Worm (Caenorhabditis elegans): Measurements from ENCODE around the gene F54C8.7.
"Not testable (repeated sequence)": the region's sequence is repeated elsewhere in the genome, so short reads cannot be mapped to it uniquely, and the experiment has no call there.

The F54C8.7 gene

DNA sequence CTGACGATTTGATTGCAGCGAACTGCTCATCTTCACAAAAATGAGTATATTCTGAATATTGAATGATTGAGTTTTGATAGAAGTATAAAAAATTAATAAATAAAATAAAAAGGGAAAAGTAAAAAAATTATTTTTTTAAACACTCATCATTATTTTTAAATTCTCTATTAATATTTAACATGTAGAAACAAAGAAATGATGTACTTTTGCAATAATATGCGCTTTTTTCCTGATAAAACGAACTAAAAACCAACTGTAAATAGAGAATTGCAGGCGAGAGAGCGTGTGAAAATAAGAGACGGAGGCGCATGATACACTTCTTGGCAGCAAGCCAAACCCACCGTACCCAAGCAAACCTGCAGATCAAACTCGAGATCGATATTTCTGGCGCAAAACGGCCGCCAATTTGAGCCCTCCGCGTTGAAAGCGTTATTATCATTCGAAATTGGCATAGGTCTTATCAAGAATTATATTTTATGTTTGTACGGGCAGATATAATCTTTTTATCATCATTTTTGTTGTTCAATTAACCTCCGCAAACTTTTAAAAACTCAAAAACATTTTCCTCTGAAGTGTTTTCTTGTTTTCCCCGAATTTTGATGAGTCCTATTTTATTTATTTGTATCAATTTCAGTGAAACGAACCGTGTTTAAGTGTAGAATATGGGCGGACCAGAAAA lies 2.3 kb upstream of the F54C8.7 start, which contains the start of the genes rheb-1 and spk-1:
Gene rheb-1 (minus strand): TSS at position 51 of the 679 bp plus-strand sequence.
Gene spk-1 (plus strand): TSS at position 629 of the 679 bp plus-strand sequence.
- TF ChIP-seq W03F9.2 (tag; optimal IDR thresholded peaks at IDR 0.05) (peak; percentile 94), dao-5 (tag; optimal IDR thresholded peaks at IDR 0.05) (no peak), him-1 (tag; optimal IDR thresholded peaks at IDR 0.05) (peak; percentile 8)

DNA sequence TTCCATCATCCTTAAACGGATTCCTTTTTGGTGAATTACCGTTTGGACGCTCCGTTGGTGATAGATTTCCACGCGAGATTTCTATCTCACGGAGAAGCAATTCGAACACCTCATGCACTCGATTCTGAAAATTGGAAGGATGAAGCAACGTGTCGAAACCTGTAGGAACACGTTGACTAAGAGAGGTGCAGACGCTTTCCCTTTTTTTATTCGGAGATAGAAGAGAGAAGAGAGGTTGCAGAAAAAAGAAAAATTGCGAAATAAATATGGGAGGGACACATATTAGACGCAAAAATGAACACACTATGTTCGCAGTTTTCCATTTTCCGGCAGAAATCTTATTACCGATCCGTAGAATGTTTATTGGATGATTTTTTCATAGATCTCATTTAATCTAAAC lies 868 bp upstream of the F54C8.7 start:
- TF ChIP-seq dao-5 (tag; optimal IDR thresholded peaks at IDR 0.05) (no peak), W03F9.2 (tag; optimal IDR thresholded peaks at IDR 0.05) (no peak), him-1 (tag; optimal IDR thresholded peaks at IDR 0.05) (no peak)

DNA sequence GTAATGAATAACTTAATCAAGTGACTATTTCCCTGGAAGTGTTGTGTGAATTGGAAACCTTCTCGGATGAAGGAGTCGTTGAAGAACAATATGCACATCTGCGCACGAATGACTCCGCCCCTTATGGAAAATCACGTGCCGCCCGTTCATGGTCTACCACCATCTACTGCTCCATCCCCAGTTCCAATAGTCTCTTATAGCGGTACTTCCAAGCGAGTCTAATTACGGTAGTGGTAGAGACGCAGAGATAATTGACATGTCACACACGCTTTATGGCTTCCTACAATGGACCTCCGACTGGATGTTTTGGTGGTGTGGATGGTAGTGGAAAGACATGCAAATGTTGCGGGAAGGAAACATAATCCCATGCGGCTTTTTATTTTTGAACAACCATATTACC lies 2.9 kb downstream of the F54C8.7 start:
- no peak for TF ChIP-seq dao-5 (tag; optimal IDR thresholded peaks at IDR 0.05)
- no peak for TF ChIP-seq him-1 (tag; optimal IDR thresholded peaks at IDR 0.05)
- no peak for TF ChIP-seq W03F9.2 (tag; optimal IDR thresholded peaks at IDR 0.05)

DNA sequence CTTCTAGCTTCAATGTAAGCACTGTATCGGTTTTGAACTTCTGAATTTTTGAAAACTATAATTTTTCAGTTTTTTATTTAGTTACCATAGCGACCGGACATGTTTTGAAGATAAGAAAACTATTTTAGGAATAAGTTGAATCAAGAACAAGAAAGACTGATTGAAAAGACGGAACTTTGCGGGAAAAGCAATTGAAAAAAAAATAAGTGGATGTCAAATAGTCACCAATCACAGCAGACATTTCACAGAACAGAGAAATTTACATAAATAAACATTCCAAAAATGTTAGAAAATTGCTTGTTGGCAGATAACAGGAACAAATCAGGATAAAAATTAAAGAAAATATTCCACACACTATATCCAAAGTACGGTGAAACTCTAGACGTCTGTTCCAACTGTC lies 4.0 kb downstream of the F54C8.7 start, which contains the start of gene F54C8.6:
Gene F54C8.6 (minus strand): TSS at position 101 of the 400 bp plus-strand sequence.
- TF ChIP-seq dao-5 (tag; optimal IDR thresholded peaks at IDR 0.05) (no peak), W03F9.2 (tag; optimal IDR thresholded peaks at IDR 0.05) (no peak), him-1 (tag; optimal IDR thresholded peaks at IDR 0.05) (no peak)

DNA sequence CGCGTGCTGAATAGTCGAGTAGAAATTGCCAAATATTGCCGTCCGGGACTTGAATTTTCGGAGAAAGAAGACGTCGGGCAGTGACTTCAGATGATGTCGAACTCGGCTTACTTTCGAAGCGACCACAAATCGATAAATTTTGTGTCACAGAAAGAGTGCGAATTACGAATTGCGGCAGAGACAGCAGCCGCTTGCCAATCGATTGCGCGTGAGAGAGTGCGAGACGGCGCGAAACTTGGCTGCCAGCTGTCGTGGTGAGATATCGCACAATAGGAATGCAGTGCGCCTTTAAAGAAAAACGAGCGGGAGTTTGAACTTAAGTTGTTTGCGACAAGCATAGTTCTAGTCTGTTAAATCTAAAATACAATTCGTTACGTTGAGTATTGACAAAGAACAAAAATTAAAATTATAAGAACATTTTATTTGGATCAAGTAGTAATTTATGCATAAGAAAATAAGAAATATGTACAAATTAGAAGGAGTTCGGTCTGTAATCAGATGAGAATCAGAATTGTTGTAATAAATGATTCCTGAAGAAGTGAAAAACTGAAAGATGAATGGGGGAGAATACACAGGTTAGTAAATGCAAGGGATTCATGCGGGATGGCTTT lies 10.3 kb downstream of the F54C8.7 start, which contains the start of gene pir-2:
Gene pir-2 (minus strand): TSS at position 218 of the 611 bp plus-strand sequence.
- TF ChIP-seq W03F9.2 (tag; optimal IDR thresholded peaks at IDR 0.05) (peak; percentile 52), dao-5 (tag; optimal IDR thresholded peaks at IDR 0.05) (no peak), him-1 (tag; optimal IDR thresholded peaks at IDR 0.05) (no peak)

DNA sequence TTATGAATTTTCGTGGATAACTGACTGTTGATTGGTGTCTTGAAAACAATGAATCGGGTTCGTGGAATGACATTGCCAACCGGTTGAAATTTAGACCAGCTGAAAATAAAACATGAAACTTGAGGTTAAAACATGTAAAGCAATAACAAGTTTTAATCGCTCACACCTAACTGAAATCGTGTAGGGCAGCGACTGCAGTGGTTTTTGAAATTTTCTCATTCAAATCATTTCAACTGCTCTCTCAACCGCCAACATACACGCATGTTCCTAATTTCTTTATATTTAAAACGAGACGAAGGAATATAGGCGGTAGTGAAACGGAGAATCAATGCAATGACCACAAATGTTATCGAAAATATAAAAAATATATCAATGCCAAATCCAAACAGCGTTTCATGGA lies 11.0 kb downstream of the F54C8.7 start:
- no peak for TF ChIP-seq him-1 (tag; optimal IDR thresholded peaks at IDR 0.05)
- TF ChIP-seq W03F9.2 (tag; optimal IDR thresholded peaks at IDR 0.05), result no peak
- TF ChIP-seq dao-5 (tag; optimal IDR thresholded peaks at IDR 0.05), result no peak

DNA sequence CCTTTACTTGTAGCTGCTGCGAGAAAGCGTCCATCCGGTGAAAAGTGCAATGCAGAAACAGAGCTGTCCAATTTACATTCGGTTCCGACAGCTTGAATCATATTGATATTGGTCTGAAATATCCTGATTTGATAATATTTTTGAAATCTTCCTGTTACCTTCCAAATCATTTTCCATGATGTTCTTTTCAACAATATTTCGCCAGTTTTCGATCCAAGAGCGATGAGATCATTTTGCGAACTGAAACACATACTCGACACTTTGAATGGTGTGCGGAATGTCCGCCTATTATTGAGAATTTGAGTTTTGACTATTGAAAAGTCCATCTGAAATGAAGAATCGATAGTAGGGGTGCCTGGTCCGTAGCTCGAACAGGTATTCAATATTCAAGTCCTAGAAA lies 12.7 kb downstream of the F54C8.7 start, which contains the start of gene emb-30:
Gene emb-30 (minus strand): TSS at position 328 of the 400 bp plus-strand sequence.
- TF ChIP-seq W03F9.2 (tag; optimal IDR thresholded peaks at IDR 0.05) (no peak), dao-5 (tag; optimal IDR thresholded peaks at IDR 0.05) (no peak), him-1 (tag; optimal IDR thresholded peaks at IDR 0.05) (no peak)

DNA sequence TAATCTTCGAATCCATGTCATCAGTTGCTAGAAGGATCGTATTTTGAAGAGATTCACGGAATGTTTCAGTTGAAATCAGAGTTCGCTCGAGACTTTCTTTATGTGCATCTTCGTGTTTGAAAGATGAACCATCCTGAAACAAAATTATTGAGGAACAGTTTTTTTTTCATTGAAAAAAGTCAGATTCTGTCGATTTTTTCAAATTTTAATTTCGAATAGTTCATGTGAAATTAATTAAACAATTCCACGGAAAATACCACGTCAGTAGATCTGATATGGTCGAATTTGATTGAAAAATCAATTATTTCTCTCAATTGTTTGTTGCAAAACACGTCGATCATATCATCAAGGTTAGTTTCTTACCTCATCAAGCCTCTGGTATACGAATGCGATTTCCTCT lies 14.5 kb downstream of the F54C8.7 start, which contains the start of gene F54C8.1:
Gene F54C8.1 (plus strand): TSS at position 301 of the 400 bp plus-strand sequence.
- TF ChIP-seq W03F9.2 (tag; optimal IDR thresholded peaks at IDR 0.05), result no peak
- TF ChIP-seq him-1 (tag; optimal IDR thresholded peaks at IDR 0.05), result no peak
- no peak for TF ChIP-seq dao-5 (tag; optimal IDR thresholded peaks at IDR 0.05)

DNA sequence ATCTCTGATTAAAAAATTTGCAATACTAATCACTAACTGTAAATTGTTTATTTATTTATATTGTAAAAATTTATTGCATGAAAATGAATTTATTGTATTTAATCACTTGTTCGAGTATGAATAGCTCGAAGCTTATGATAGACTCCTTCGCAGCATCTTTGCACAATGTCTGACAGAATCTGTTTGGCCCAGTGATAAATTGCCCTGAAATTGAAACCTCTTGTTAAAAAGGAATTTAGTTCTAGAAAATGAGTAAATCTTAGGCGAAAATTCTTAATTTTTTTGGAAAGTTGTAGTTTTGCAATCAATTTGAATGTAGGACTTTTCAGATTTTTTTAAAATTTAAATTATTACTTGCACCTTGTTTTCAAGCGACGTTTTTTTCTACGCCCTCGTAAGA lies 18.9 kb downstream of the F54C8.7 start:
- TF ChIP-seq him-1 (tag; optimal IDR thresholded peaks at IDR 0.05) (no peak), dao-5 (tag; optimal IDR thresholded peaks at IDR 0.05) (no peak), W03F9.2 (tag; optimal IDR thresholded peaks at IDR 0.05) (no peak)

DNA sequence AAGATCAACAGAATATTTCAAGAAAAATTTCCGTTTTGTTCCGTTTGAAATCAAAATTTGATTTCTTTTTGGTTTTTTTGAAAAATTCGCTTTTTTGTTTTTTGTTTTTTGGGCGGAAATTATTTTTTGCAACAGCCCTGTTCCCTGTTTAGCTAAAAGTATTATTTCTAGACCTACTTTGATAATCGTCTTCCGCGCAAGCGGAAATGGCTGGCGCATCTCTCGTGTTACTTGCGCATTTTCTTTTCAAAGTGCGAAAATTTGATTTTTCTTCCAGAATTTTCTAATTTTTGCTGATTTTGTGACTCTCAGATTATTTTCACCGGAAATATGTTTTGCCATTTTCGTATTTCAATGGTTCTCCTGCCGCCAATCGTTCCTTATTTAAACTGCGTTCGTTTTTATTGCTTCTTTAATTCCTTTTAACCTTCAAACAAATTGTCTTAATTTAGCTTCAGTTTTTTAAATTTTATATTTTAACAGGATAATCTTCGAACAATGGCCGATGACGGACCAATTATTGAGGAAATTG lies 20.2 kb downstream of the F54C8.7 start, which contains the start of gene cpar-1:
Gene cpar-1 (plus strand): TSS at position 482 of the 532 bp plus-strand sequence.
- TF ChIP-seq W03F9.2 (tag; optimal IDR thresholded peaks at IDR 0.05), result no peak
- no peak for TF ChIP-seq dao-5 (tag; optimal IDR thresholded peaks at IDR 0.05)
- TF ChIP-seq him-1 (tag; optimal IDR thresholded peaks at IDR 0.05), result no peak

DNA sequence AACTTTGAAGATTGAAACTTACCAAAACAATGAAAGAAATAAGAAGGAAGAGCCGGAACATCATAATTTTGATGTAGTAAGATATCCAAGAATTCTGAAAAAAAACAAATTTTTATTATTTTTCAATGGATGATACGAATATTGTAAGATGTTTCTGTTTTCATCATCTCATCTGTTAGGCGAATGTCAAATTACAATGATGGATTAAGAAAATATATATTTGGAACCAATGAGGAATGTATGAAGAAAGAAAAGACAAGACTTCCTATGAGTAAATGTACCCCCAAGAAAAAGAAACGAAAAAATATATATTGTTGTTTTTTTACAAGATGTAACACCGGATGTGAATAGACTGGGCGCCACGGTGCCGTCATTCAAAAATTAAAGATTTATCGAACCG lies 27.6 kb downstream of the F54C8.7 start, which contains the start of gene T26G10.5:
Gene T26G10.5 (minus strand): TSS at position 101 of the 400 bp plus-strand sequence.
- TF ChIP-seq dao-5 (tag; optimal IDR thresholded peaks at IDR 0.05) (no peak), W03F9.2 (tag; optimal IDR thresholded peaks at IDR 0.05) (no peak), him-1 (tag; optimal IDR thresholded peaks at IDR 0.05) (no peak)

DNA sequence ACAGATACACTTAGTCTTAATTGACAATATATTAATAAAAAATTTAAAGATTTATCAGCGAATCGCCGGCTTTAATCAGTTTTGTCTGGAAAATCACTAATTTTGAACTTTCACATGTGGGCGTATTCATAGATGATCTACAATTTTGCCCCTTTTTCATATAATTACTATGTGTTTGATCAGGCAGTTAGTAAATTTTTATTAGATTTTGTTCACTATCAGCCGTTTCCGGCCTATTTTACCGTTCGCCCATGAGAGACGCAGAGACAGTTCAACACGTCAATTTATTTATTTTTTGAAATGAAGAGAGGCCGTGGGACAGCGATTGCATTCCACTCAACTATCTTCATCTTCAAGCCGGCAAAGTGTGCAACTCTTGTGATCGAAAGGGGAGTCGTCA lies 33.6 kb downstream of the F54C8.7 start, which contains the start of gene T26G10.4:
Gene T26G10.4 (plus strand): TSS at position 301 of the 400 bp plus-strand sequence.
- TF ChIP-seq him-1, W03F9.2, dao-5 (tag; optimal IDR thresholded peaks at IDR 0.05): not testable (repeated sequence)

DNA sequence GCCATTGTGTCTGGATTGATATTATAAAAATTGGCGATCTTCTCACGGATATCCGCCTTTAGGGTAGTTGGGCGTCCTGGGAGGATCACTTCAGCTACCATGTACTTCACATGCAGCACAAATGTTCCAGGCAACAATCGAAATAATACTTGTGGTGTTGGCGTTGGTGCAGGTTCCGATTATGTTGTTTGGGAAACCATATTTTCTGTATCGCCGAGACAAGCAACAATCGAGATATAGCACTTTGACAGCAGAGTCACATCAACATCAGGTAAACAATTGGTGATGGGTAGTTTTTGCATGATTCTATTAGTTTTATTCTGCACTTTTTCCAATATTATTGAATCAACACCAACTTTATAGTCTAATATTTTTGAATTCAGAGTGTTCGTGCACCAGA lies 40.5 kb downstream of the F54C8.7 start, which contains the start of gene T26G10.3:
Gene T26G10.3 (minus strand): TSS at position 101 of the 400 bp plus-strand sequence.
- no peak for TF ChIP-seq W03F9.2 (tag; optimal IDR thresholded peaks at IDR 0.05)
- TF ChIP-seq dao-5 (tag; optimal IDR thresholded peaks at IDR 0.05), result no peak
- TF ChIP-seq him-1 (tag; optimal IDR thresholded peaks at IDR 0.05), result no peak
